Worm (Caenorhabditis elegans) whole organism, mixed stage, embryonic: ENCODE results near the gene F48G7.12.

Source experiments
- blmp-1 ChIP-seq: fragments of 150-350 bp; optimal IDR thresholded peaks from 2 replicates; lab custom pipeline; 2014; ENCODE audit warnings: missing biosample characterization, missing genetic modification characterization
- elt-1 ChIP-seq: sonication (generic microtip); optimal IDR thresholded peaks from 2 replicates; lab custom pipeline; 2017; ENCODE audit warnings: missing genetic modification characterization, mild to moderate bottlenecking, missing compliant biosample characterization, antibody characterized with exemption, moderate library complexity, borderline replicate concordance; ENCODE audit not compliant: insufficient read depth
- ham-2 ChIP-seq: fragments of 200-800 bp; sonication (Bioruptor generic); optimal IDR thresholded peaks from 2 replicates; lab custom pipeline; 2018; ENCODE audit warnings: mild to moderate bottlenecking, missing genetic modification characterization, missing compliant biosample characterization
- lin-13 ChIP-seq: fragments of 150-350 bp; optimal IDR thresholded peaks from 2 replicates; lab custom pipeline; 2014; ENCODE audit warnings: missing biosample characterization, missing genetic modification characterization
- mep-1 ChIP-seq: fragments of 150-350 bp; optimal IDR thresholded peaks from 2 replicates; lab custom pipeline; 2017; ENCODE audit warnings: missing biosample characterization, missing genetic modification reagents, missing genetic modification characterization, inconsistent platforms
- nhr-12 ChIP-seq: fragments of 150-350 bp; optimal IDR thresholded peaks from 2 replicates; lab custom pipeline; 2014; ENCODE audit warnings: missing biosample characterization, missing genetic modification characterization
- nhr-28 ChIP-seq: fragments of 150-350 bp; optimal IDR thresholded peaks from 2 replicates; lab custom pipeline; 2014; ENCODE audit warnings: missing biosample characterization, missing genetic modification characterization
- pha-4 ChIP-seq: fragments of 150-350 bp; optimal IDR thresholded peaks from 2 replicates; lab custom pipeline; 2018; ENCODE audit warnings: missing biosample characterization, missing genetic modification reagents, missing genetic modification characterization
- sem-2 ChIP-seq: fragments of 200-800 bp; sonication (Bioruptor generic); optimal IDR thresholded peaks from 2 replicates; lab custom pipeline; 2018; ENCODE audit warnings: mild to moderate bottlenecking, missing genetic modification characterization, missing compliant biosample characterization
- snpc-4 ChIP-seq: fragments of 150-350 bp; optimal IDR thresholded peaks from 2 replicates; lab custom pipeline; 2014; ENCODE audit warnings: missing biosample characterization, missing genetic modification characterization
- sptf-1 ChIP-seq: sonication (generic microtip); optimal IDR thresholded peaks from 2 replicates; lab custom pipeline; 2017; ENCODE audit warnings: mild to moderate bottlenecking, missing genetic modification characterization, moderate library complexity, missing compliant biosample characterization
- unc-39 ChIP-seq: fragments of 150-350 bp; optimal IDR thresholded peaks from 2 replicates; lab custom pipeline; 2014; ENCODE audit warnings: missing biosample characterization, missing genetic modification characterization
- unc-62 ChIP-seq: fragments of 150-350 bp; optimal IDR thresholded peaks from 2 replicates; lab custom pipeline; 2014; ENCODE audit warnings: missing biosample characterization, missing genetic modification reagents, missing genetic modification characterization

DNA sequence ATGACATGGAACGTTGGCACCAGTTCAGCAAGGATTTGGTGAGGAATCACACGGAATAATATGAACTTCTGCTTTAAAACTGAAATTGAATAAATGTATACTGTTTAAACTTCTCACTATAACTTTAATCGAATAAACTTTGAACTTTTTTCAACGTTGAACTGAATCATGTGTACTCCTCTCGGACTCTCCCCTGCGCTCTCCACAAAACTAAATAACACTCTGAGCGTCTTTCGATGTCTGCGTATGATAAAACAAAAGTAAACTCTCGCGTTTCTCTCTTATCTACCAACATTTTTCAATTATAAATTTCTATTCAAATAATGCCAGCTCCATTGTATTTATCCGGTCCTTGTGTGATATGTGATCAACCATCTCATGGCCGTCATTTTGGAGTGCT is 14.2 kb downstream of the F48G7.12 start:
- TF ChIP-seq lin-13 (tag; lab: Kevin White, UChicago) (no peak), unc-39 (tag; lab: Kevin White, UChicago) (no peak), pha-4 (tag; lab: Kevin White, UChicago) (no peak), blmp-1 (tag; lab: Kevin White, UChicago) (no peak), sptf-1 (no peak), mep-1 (no peak), sem-2 (GFP tag; lab: Kevin White, UChicago) (no peak), unc-62 (GFP tag; lab: Kevin White, UChicago) (no peak), nhr-28 (tag; lab: Kevin White, UChicago) (no peak), nhr-12 (tag; lab: Kevin White, UChicago) (no peak), elt-1 (tag; lab: Kevin White, UChicago) (no peak), ham-2 (no peak), snpc-4 (no peak)
